Worm (Caenorhabditis elegans): ENCODE data around the gene srpa-68.

ce11 chrV:12269272-12269767, 22.1 kb downstream of the srpa-68 start, which contains the start of gene twk-24:
- TF ChIP-seq flt-1 (GFP tag; IDR thresholded peaks at IDR 0.05): no peak
- TF ChIP-seq ztf-29 (GFP tag; IDR thresholded peaks at IDR 0.05): no peak
- TF ChIP-seq T22C8.4 (GFP tag; IDR thresholded peaks at IDR 0.05): no peak
- TF ChIP-seq tab-1 (GFP tag; IDR thresholded peaks at IDR 0.05): no peak
- TF ChIP-seq klf-2 (GFP tag; conservative IDR thresholded peaks at IDR 0.05): no peak
- no peak for TF ChIP-seq cog-1 (tag; optimal IDR thresholded peaks at IDR 0.05)
